Worm (Caenorhabditis elegans): ENCODE data around the gene F54B11.7.

F54B11.7 gene

DNA sequence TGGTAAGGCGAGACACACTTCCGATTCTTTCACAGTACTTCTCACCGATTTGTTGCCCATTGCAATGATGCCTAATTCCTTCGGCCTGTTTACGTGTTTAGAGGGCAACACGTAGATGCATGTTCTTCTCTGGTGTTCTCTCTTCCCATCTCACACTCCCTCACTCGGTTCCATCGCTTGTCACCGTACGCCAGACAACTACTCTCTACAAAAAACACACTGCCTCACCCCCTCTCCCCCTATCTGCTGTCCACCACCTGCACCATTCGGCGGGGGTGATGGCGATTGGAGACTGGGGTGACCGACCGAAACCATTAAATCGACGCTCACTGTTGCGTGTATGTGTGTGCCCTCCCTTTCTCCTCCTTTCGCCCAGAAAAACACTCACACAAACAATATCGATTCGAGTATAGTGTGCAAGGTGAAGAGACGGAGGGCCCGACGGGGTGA lies 16.3 kb upstream of the F54B11.7 start (continued):
- TF ChIP-seq efl-1 (optimal IDR thresholded peaks at IDR 0.05) (peak in 1 of 2 experiments; percentile 6), efl-1 (GFP tag; optimal IDR thresholded peaks at IDR 0.05 in 1 of 2) (peak in 1 of 2 experiments; percentile 40), ama-1 (optimal IDR thresholded peaks at IDR 0.05) (no peak), mep-1 (tag; optimal IDR thresholded peaks at IDR 0.05) (peak; percentile 21)

DNA sequence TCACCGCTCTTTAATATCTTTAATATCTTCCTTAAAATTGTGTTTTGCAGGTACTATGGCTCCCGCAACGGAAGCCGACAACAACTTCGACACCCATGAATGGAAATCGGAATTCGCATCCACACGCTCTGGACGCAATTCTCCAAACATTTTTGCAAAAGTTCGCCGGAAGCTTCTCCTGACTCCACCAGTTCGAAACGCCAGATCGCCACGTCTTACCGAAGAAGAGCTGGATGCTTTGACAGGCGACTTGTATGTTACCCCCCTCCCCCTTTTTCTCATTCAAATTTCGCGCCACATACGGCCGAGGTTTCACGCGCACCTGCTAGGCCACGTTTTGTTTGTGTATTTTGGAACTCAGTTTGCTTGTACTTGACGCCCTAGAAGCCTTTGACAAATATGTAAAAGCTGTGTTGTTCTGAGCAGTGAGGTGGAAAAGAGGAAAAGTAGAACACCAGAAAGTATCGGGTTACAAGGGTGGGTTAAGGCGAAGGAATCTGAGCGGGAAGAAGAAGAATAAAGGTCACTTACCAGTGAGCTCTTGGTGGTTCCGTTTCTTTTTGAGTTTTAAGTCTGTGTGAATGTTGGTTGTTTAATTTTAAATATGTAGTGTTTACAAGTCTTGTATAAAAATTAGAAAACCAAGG lies 15.4 kb upstream of the F54B11.7 start, which contains the start of gene unc-84:
Gene unc-84, plus strand, starts transcription at position 51 of the 647 bp plus-strand sequence.
- TF ChIP-seq dsc-1 (tag; optimal IDR thresholded peaks at IDR 0.05): no peak
- TF ChIP-seq nhr-76 (tag; optimal IDR thresholded peaks at IDR 0.05): no peak
- no peak for TF ChIP-seq snu-23 (GFP tag; optimal IDR thresholded peaks at IDR 0.05)
- no peak for TF ChIP-seq ceh-8 (GFP tag; optimal IDR thresholded peaks at IDR 0.05)
- peak; percentile 18 for TF ChIP-seq lin-14 (GFP tag; optimal IDR thresholded peaks at IDR 0.05)
- no peak for TF ChIP-seq ztf-4 (tag; optimal IDR thresholded peaks at IDR 0.05)
- no peak for TF ChIP-seq aha-1 (tag; optimal IDR thresholded peaks at IDR 0.05)
- TF ChIP-seq lir-3 (tag; optimal IDR thresholded peaks at IDR 0.05; ENCODE audit: poor library complexity): no peak
- TF ChIP-seq pag-3 (tag; optimal IDR thresholded peaks at IDR 0.05; ENCODE audit: borderline replicate concordance, insufficient read depth): no peak
- TF ChIP-seq hpl-2 (GFP tag; optimal IDR thresholded peaks at IDR 0.05): no peak
- TF ChIP-seq nhr-11 (tag; optimal IDR thresholded peaks at IDR 0.05): no peak
- TF ChIP-seq sox-4 (tag; optimal IDR thresholded peaks at IDR 0.05): no peak
- no peak for TF ChIP-seq unc-98 (GFP tag; IDR thresholded peaks at IDR 0.05)
- no peak for TF ChIP-seq C16A3.4 (tag; optimal IDR thresholded peaks at IDR 0.05)
- TF ChIP-seq pax-3 (tag; optimal IDR thresholded peaks at IDR 0.05): no peak
- no peak for TF ChIP-seq jun-1 (tag; optimal IDR thresholded peaks at IDR 0.05)
- no peak for TF ChIP-seq sup-37 (GFP tag; optimal IDR thresholded peaks at IDR 0.05)
- TF ChIP-seq lin-13 (GFP tag; optimal IDR thresholded peaks at IDR 0.05): no peak
- no peak for TF ChIP-seq lsy-2 (tag; optimal IDR thresholded peaks at IDR 0.05)
- TF ChIP-seq sptf-1 (tag; optimal IDR thresholded peaks at IDR 0.05): no peak
- TF ChIP-seq hlh-17 (GFP tag; optimal IDR thresholded peaks at IDR 0.05; ENCODE audit: borderline replicate concordance): no peak
- peak; percentile 8 for TF ChIP-seq fkh-8 (tag; optimal IDR thresholded peaks at IDR 0.05)
- TF ChIP-seq egl-13 (tag; optimal IDR thresholded peaks at IDR 0.05): no peak
- peak; percentile 14 for TF ChIP-seq tbx-2 (tag; optimal IDR thresholded peaks at IDR 0.05)
- peak; percentile 39 for TF ChIP-seq nhr-71 (tag; optimal IDR thresholded peaks at IDR 0.05)
- no peak for TF ChIP-seq zip-4 (GFP tag; optimal IDR thresholded peaks at IDR 0.05)
- no peak for TF ChIP-seq elt-2 (tag; optimal IDR thresholded peaks at IDR 0.05)
- no peak for TF ChIP-seq vab-15 (tag; optimal IDR thresholded peaks at IDR 0.05)
- TF ChIP-seq snpc-4 (tag; optimal IDR thresholded peaks at IDR 0.05): no peak
- TF ChIP-seq efl-1 (optimal IDR thresholded peaks at IDR 0.05): peak; percentile 11 to 74
- peak; percentile 79 to 97 for TF ChIP-seq efl-1 (GFP tag; optimal IDR thresholded peaks at IDR 0.05 in 1 of 2)
- no peak for TF ChIP-seq ama-1 (optimal IDR thresholded peaks at IDR 0.05)
- peak; percentile 54 to 78 (median 68) for TF ChIP-seq dpl-1 (GFP tag; optimal IDR thresholded peaks at IDR 0.05)
- TF ChIP-seq unc-86 (tag; optimal IDR thresholded peaks at IDR 0.05): no peak
- TF ChIP-seq ets-5 (GFP tag; IDR thresholded peaks at IDR 0.05): no peak
- TF ChIP-seq nhr-77 (tag; optimal IDR thresholded peaks at IDR 0.05): no peak
- TF ChIP-seq swsn-7 (tag; optimal IDR thresholded peaks at IDR 0.05): peak; percentile 2
- no peak for TF ChIP-seq aly-2 (tag; optimal IDR thresholded peaks at IDR 0.05)
- TF ChIP-seq Y116A8C.19 (tag; optimal IDR thresholded peaks at IDR 0.05; ENCODE audit: borderline replicate concordance): no peak
- TF ChIP-seq lin-39 (tag; optimal IDR thresholded peaks at IDR 0.05): no peak
- peak; percentile 38 for TF ChIP-seq ceh-90 (tag; optimal IDR thresholded peaks at IDR 0.05)
- no peak for TF ChIP-seq ceh-63 (GFP tag; optimal IDR thresholded peaks at IDR 0.05)
- peak; percentile 10 for TF ChIP-seq nhr-20 (tag; optimal IDR thresholded peaks at IDR 0.05)
- no peak for TF ChIP-seq hlh-4 (tag; optimal IDR thresholded peaks at IDR 0.05)
- TF ChIP-seq nhr-237 (tag; optimal IDR thresholded peaks at IDR 0.05): no peak
- no peak for TF ChIP-seq ces-1 (GFP tag; optimal IDR thresholded peaks at IDR 0.05)
- TF ChIP-seq lin-35 (GFP tag; optimal IDR thresholded peaks at IDR 0.05): peak; percentile 45 to 77
- TF ChIP-seq mep-1 (tag; optimal IDR thresholded peaks at IDR 0.05): no peak
- TF ChIP-seq egl-27 (tag; optimal IDR thresholded peaks at IDR 0.05): no peak
